Worm (Caenorhabditis elegans) whole organism, young adult: ENCODE results near the gene gpd-4.
A peak's percentile ranks its signal among the peaks of the same experiment; 100 is the strongest.

Experiments
- C06A6.2 ChIP-seq: fragments of 200-800 bp; sonication (Bioruptor generic); conservative IDR thresholded peaks from 2 replicates; pipeline ENCODE4 v1.3.6; 2022; ENCODE audit warnings: missing genetic modification characterization, missing compliant biosample characterization
- K11D2.4 ChIP-seq: fragments of 200-800 bp; sonication (Bioruptor generic); IDR thresholded peaks from 2 replicates; pipeline ENCODE4 v1.3.6; 2022; ENCODE audit warnings: missing genetic modification reagents, missing genetic modification characterization, missing compliant biosample characterization
- T07F8.4 ChIP-seq: sonication (generic microtip); optimal IDR thresholded peaks from 2 replicates; lab custom pipeline; 2016; ENCODE audit warnings: mild to moderate bottlenecking, missing genetic modification characterization, moderate library complexity, missing compliant biosample characterization
- T26A5.8 ChIP-seq: sonication (generic microtip); optimal IDR thresholded peaks from 2 replicates; lab custom pipeline; 2016; ENCODE audit warnings: missing genetic modification characterization, missing compliant biosample characterization
- Y53G8AR.9 ChIP-seq: fragments of 200-800 bp; sonication (Bioruptor generic); conservative IDR thresholded peaks from 2 replicates; pipeline ENCODE4 v1.3.6; 2022; ENCODE audit warnings: missing genetic modification reagents, missing genetic modification characterization, missing compliant biosample characterization
- Y56A3A.18 ChIP-seq: fragments of 200-800 bp; sonication (Bioruptor generic); IDR thresholded peaks from 2 replicates; pipeline ENCODE4 v1.3.6; 2022; ENCODE audit warnings: missing genetic modification reagents, missing genetic modification characterization, missing compliant biosample characterization
- Y67H2A.10 ChIP-seq: fragments of 200-800 bp; sonication (Bioruptor generic); conservative IDR thresholded peaks from 2 replicates; pipeline ENCODE4 v1.3.6; 2022; ENCODE audit warnings: missing genetic modification reagents, missing genetic modification characterization, missing compliant biosample characterization
- Y95B8A.8 ChIP-seq: fragments of 200-800 bp; sonication (Bioruptor generic); IDR thresholded peaks from 2 replicates; pipeline ENCODE4 v1.3.6; 2022; ENCODE audit warnings: missing genetic modification reagents, missing genetic modification characterization, missing compliant biosample characterization
- atf-7 ChIP-seq: sonication (generic microtip); optimal IDR thresholded peaks from 2 replicates; lab custom pipeline; 2017; ENCODE audit warnings: mild to moderate bottlenecking, missing genetic modification characterization, missing compliant biosample characterization
- attf-3 ChIP-seq: fragments of 200-800 bp; sonication (Bioruptor generic); conservative IDR thresholded peaks from 2 replicates; pipeline ENCODE4 v1.3.6; 2022; ENCODE audit warnings: missing genetic modification reagents, missing genetic modification characterization, missing compliant biosample characterization
- attf-5 ChIP-seq: fragments of 200-800 bp; sonication (Bioruptor generic); optimal IDR thresholded peaks from 2 replicates; lab custom pipeline; 2018; ENCODE audit warnings: mild to moderate bottlenecking, missing genetic modification characterization, missing compliant biosample characterization
- attf-6 ChIP-seq: fragments of 200-800 bp; sonication (Bioruptor generic); IDR thresholded peaks from 2 replicates; pipeline ENCODE4 v1.3.6; 2022; ENCODE audit warnings: missing genetic modification reagents, missing genetic modification characterization, missing compliant biosample characterization
- bed-2 ChIP-seq: fragments of 200-800 bp; sonication (Bioruptor generic); IDR thresholded peaks from 2 replicates; pipeline ENCODE4 v1.3.6; 2022; ENCODE audit warnings: missing genetic modification reagents, missing genetic modification characterization, missing compliant biosample characterization
- ccch-3 ChIP-seq: fragments of 200-800 bp; sonication (Bioruptor generic); optimal IDR thresholded peaks from 2 replicates; lab custom pipeline; 2018; ENCODE audit warnings: mild to moderate bottlenecking, missing genetic modification characterization, missing compliant biosample characterization
- cebp-1 ChIP-seq, 2 experiments: fragments of 200-800 bp in 1 of 2; sonication (Bioruptor generic) in 1 of 2; sonication (generic microtip) in 1 of 2; IDR thresholded peaks in 1 of 2; optimal IDR thresholded peaks in 1 of 2; 2 replicates each; pipeline versions ENCODE4 v1.3.6 to Lab custom; 2017 to 2022; ENCODE audit warnings: missing compliant biosample characterization in 2 of 2, missing genetic modification characterization in 2 of 2, mild to moderate bottlenecking in 1 of 2, missing genetic modification reagents in 1 of 2, moderate library complexity in 1 of 2
- cebp-2 ChIP-seq: fragments of 200-800 bp; sonication (Bioruptor generic); IDR thresholded peaks from 2 replicates; pipeline ENCODE4 v1.3.6; 2022; ENCODE audit warnings: missing genetic modification characterization, missing compliant biosample characterization
- ceh-40 ChIP-seq: fragments of 200-800 bp; sonication (Bioruptor generic); IDR thresholded peaks from 2 replicates; pipeline ENCODE4 v1.3.6; 2022; ENCODE audit warnings: missing genetic modification characterization, missing compliant biosample characterization
- ceh-58 ChIP-seq: fragments of 200-800 bp; sonication (Bioruptor generic); IDR thresholded peaks from 2 replicates; pipeline ENCODE4 v1.3.6; 2022; ENCODE audit warnings: missing genetic modification characterization, missing compliant biosample characterization
- dpff-1 ChIP-seq: sonication (generic microtip); optimal IDR thresholded peaks from 2 replicates; lab custom pipeline; 2017; ENCODE audit warnings: mild to moderate bottlenecking, missing genetic modification characterization, missing compliant biosample characterization
- efl-1 ChIP-seq: fragments of 150-350 bp; optimal IDR thresholded peaks from 2 replicates; lab custom pipeline; 2014; ENCODE audit warnings: missing biosample characterization, missing genetic modification reagents, missing genetic modification characterization
- ekl-4 ChIP-seq: fragments of 200-800 bp; sonication (Bioruptor generic); IDR thresholded peaks from 2 replicates; pipeline ENCODE4 v1.3.6; 2022; ENCODE audit warnings: missing genetic modification reagents, missing genetic modification characterization, missing compliant biosample characterization
- ets-4 ChIP-seq: fragments of 200-800 bp; sonication (Bioruptor generic); optimal IDR thresholded peaks from 2 replicates; lab custom pipeline; 2018; ENCODE audit warnings: mild to moderate bottlenecking, missing genetic modification characterization, missing compliant biosample characterization
- him-1 ChIP-seq: sonication (generic microtip); optimal IDR thresholded peaks from 2 replicates; lab custom pipeline; 2016; ENCODE audit warnings: missing genotype, missing genetic modification reagents, missing genetic modification characterization, missing compliant biosample characterization
- hmg-1.2 ChIP-seq: fragments of 200-800 bp; sonication (Bioruptor generic); IDR thresholded peaks from 2 replicates; pipeline ENCODE4 v1.3.6; 2022; ENCODE audit warnings: missing genetic modification reagents, missing genetic modification characterization, missing compliant biosample characterization
- hrde-1 ChIP-seq: sonication (generic microtip); optimal IDR thresholded peaks from 2 replicates; lab custom pipeline; 2016; ENCODE audit warnings: missing genetic modification characterization, mild to moderate bottlenecking, missing compliant biosample characterization, moderate library complexity, missing genotype, missing genetic modification reagents, borderline replicate concordance
- lag-1 ChIP-seq: fragments of 200-800 bp; sonication (Bioruptor generic); IDR thresholded peaks from 2 replicates; pipeline ENCODE4 v1.3.6; 2022; ENCODE audit warnings: missing genetic modification reagents, missing genetic modification characterization, missing compliant biosample characterization
- lin-35 ChIP-seq, 3 experiments: fragments of 150-350 bp in 2 of 3; sonication (generic microtip) in 1 of 3; optimal IDR thresholded peaks; 2 replicates each; lab custom pipeline; 2014 to 2018; ENCODE audit warnings: missing biosample characterization in 3 of 3, missing genetic modification characterization in 3 of 3, missing genetic modification reagents in 3 of 3
- lsy-27 ChIP-seq: sonication (generic microtip); optimal IDR thresholded peaks from 2 replicates; lab custom pipeline; 2017; ENCODE audit warnings: missing genetic modification characterization, mild to moderate bottlenecking, missing compliant biosample characterization, antibody characterized with exemption, missing genotype, borderline replicate concordance; ENCODE audit not compliant: insufficient read depth
- madf-10 ChIP-seq: sonication (generic microtip); optimal IDR thresholded peaks from 2 replicates; lab custom pipeline; 2016; ENCODE audit warnings: mild to moderate bottlenecking, missing genetic modification characterization, missing compliant biosample characterization
- madf-3 ChIP-seq: fragments of 200-800 bp; sonication (Bioruptor generic); IDR thresholded peaks from 2 replicates; pipeline ENCODE4 v1.3.6; 2022; ENCODE audit warnings: missing genetic modification reagents, missing genetic modification characterization, missing compliant biosample characterization
- madf-6 ChIP-seq: fragments of 200-800 bp; sonication (Bioruptor generic); IDR thresholded peaks from 2 replicates; pipeline ENCODE4 v1.3.6; 2022; ENCODE audit warnings: missing genetic modification reagents, missing genetic modification characterization, missing compliant biosample characterization
- madf-8 ChIP-seq: fragments of 200-800 bp; sonication (Bioruptor generic); conservative IDR thresholded peaks from 2 replicates; pipeline ENCODE4 v1.3.6; 2022; ENCODE audit warnings: missing genetic modification reagents, missing genetic modification characterization, missing compliant biosample characterization
- mcd-1 ChIP-seq: fragments of 200-800 bp; sonication (Bioruptor generic); IDR thresholded peaks from 2 replicates; pipeline ENCODE4 v1.3.6; 2022; ENCODE audit warnings: missing genetic modification reagents, missing genetic modification characterization, missing compliant biosample characterization
- mes-4 ChIP-seq: sonication (generic microtip); optimal IDR thresholded peaks from 2 replicates; lab custom pipeline; 2016; ENCODE audit warnings: missing genotype, missing genetic modification characterization, missing compliant biosample characterization
- nhr-120 ChIP-seq: fragments of 200-800 bp; sonication (Bioruptor generic); IDR thresholded peaks from 2 replicates; pipeline ENCODE4 v1.3.6; 2022; ENCODE audit warnings: missing genetic modification characterization, missing compliant biosample characterization
- nhr-80 ChIP-seq: sonication (generic microtip); optimal IDR thresholded peaks from 2 replicates; lab custom pipeline; 2016; ENCODE audit warnings: missing genetic modification characterization, missing compliant biosample characterization
- pha-4 ChIP-seq: fragments of 150-350 bp; sonication (generic microtip); optimal IDR thresholded peaks from 2 replicates; lab custom pipeline; 2014; ENCODE audit warnings: missing biosample characterization, missing genetic modification reagents, missing genetic modification characterization
- rec-8 ChIP-seq, 2 experiments: sonication (generic microtip); optimal IDR thresholded peaks; 2 replicates each; lab custom pipeline; 2016; ENCODE audit warnings: mild to moderate bottlenecking in 2 of 2, missing genetic modification characterization in 2 of 2, missing genetic modification reagents in 2 of 2, missing genotype in 2 of 2, missing biosample characterization in 1 of 2, missing compliant biosample characterization in 1 of 2, moderate library complexity in 1 of 2
- sdz-38 ChIP-seq: sonication (generic microtip); optimal IDR thresholded peaks from 2 replicates; lab custom pipeline; 2016; ENCODE audit warnings: missing genotype, missing genetic modification characterization, missing compliant biosample characterization
- snpc-4 ChIP-seq, 5 experiments: fragments of 150-350 bp in 1 of 5; sonication (generic microtip) in 4 of 5; optimal IDR thresholded peaks; 2 replicates each; lab custom pipeline; 2014 to 2018; ENCODE audit warnings: missing genetic modification characterization in 5 of 5, missing biosample characterization in 3 of 5, antibody characterized with exemption in 2 of 5, mild to moderate bottlenecking in 2 of 5, missing compliant biosample characterization in 2 of 5, missing genotype in 2 of 5, moderate library complexity in 2 of 5, missing genetic modification reagents in 1 of 5
- sptf-2 ChIP-seq: fragments of 200-800 bp; sonication (Bioruptor generic); optimal IDR thresholded peaks from 2 replicates; lab custom pipeline; 2018; ENCODE audit warnings: mild to moderate bottlenecking, missing genetic modification characterization, missing compliant biosample characterization
- tbx-9 ChIP-seq: sonication (generic microtip); optimal IDR thresholded peaks from 2 replicates; lab custom pipeline; 2016; ENCODE audit warnings: borderline replicate concordance, missing genetic modification characterization, inconsistent platforms, missing compliant biosample characterization
- tlf-1 ChIP-seq: fragments of 200-800 bp; sonication (Bioruptor generic); optimal IDR thresholded peaks from 2 replicates; lab custom pipeline; 2018; ENCODE audit warnings: mild to moderate bottlenecking, missing genetic modification characterization, missing compliant biosample characterization
- xnd-1 ChIP-seq: sonication (generic microtip); optimal IDR thresholded peaks from 2 replicates; lab custom pipeline; 2016; ENCODE audit warnings: missing genotype, missing genetic modification reagents, missing genetic modification characterization, missing compliant biosample characterization
- zfh-2 ChIP-seq: fragments of 200-800 bp; sonication (Bioruptor generic); conservative IDR thresholded peaks from 2 replicates; pipeline ENCODE4 v1.3.6; 2022; ENCODE audit warnings: missing genetic modification reagents, missing genetic modification characterization, missing compliant biosample characterization
- ztf-26 ChIP-seq: sonication (generic microtip); optimal IDR thresholded peaks from 2 replicates; lab custom pipeline; 2017; ENCODE audit warnings: missing genetic modification characterization, missing compliant biosample characterization

gpd-4 gene

ce11 chrII:10168905-10169782, 1.9 kb upstream of the gpd-4 start, which contains the start of gene daf-19 (continued):
- TF ChIP-seq efl-1 (GFP tag; lab: Kevin White, UChicago) (no peak), nhr-120 (no peak), ztf-26 (tag; lab: Kevin White, UChicago) (peak; percentile 6), Y56A3A.18 (no peak), C06A6.2 (GFP tag; lab: Robert Waterston, UW) (no peak), hmg-1.2 (GFP tag; lab: Robert Waterston, UW) (peak; percentile 64; the same call in 1 of the 2 replicates), madf-6 (peak; percentile 23; the same call in 1 of the 2 replicates), T26A5.8 (tag; lab: Kevin White, UChicago) (no peak), sdz-38 (no peak), nhr-80 (tag; lab: Kevin White, UChicago) (peak; percentile 35), lsy-27 (tag; lab: Kevin White, UChicago) (no peak), him-1 (tag; lab: Kevin White, UChicago) (no peak), tbx-9 (tag; lab: Kevin White, UChicago) (no peak), Y67H2A.10 (GFP tag; lab: Robert Waterston, UW) (no peak), xnd-1 (tag; lab: Kevin White, UChicago) (no peak), hrde-1 (tag; lab: Kevin White, UChicago) (no peak), attf-5 (GFP tag; lab: Kevin White, UChicago) (peak; percentile 38), lag-1 (no peak), madf-8 (GFP tag; lab: Robert Waterston, UW) (no peak), madf-3 (GFP tag; lab: Robert Waterston, UW) (no peak), ceh-58 (GFP tag; lab: Robert Waterston, UW) (no peak), rec-8 (tag; optimal IDR thresholded peaks at IDR 0.05; lab: Kevin White, UChicago) (no peak), ets-4 (GFP tag; lab: Kevin White, UChicago) (no peak), Y95B8A.8 (GFP tag; lab: Robert Waterston, UW) (no peak), Y53G8AR.9 (GFP tag; lab: Robert Waterston, UW) (no peak), tlf-1 (GFP tag; lab: Kevin White, UChicago) (no peak), sptf-2 (GFP tag; lab: Kevin White, UChicago) (no peak), lin-35 (GFP tag; optimal IDR thresholded peaks at IDR 0.05; lab: Kevin White, UChicago) (no peak), madf-10 (tag; lab: Kevin White, UChicago) (peak; percentile 4), K11D2.4 (GFP tag; lab: Robert Waterston, UW) (0 out of 2 replicates have a peak, but pooled peaks have one; percentile 31), ccch-3 (GFP tag; lab: Kevin White, UChicago) (no peak), dpff-1 (tag; lab: Kevin White, UChicago) (no peak), zfh-2 (GFP tag; lab: Robert Waterston, UW) (peak; percentile 70), attf-3 (GFP tag; lab: Robert Waterston, UW) (no peak), cebp-2 (GFP tag; lab: Robert Waterston, UW) (no peak), pha-4 (tag; lab: Kevin White, UChicago) (no peak), mes-4 (tag; lab: Kevin White, UChicago) (no peak), attf-6 (GFP tag; lab: Robert Waterston, UW) (no peak), mcd-1 (GFP tag; lab: Robert Waterston, UW) (no peak; the same call in 1 of the 2 replicates), atf-7 (tag; lab: Kevin White, UChicago) (peak; percentile 4), cebp-1 (GFP tag; IDR thresholded peaks at IDR 0.05; lab: Robert Waterston, UW) (no peak), cebp-1 (tag; optimal IDR thresholded peaks at IDR 0.05; lab: Kevin White, UChicago) (peak; percentile 64), T07F8.4 (no peak), bed-2 (GFP tag; lab: Robert Waterston, UW) (no peak), snpc-4 (GFP tag; optimal IDR thresholded peaks at IDR 0.05; lab: Kevin White, UChicago) (no peak), snpc-4 (tag; optimal IDR thresholded peaks at IDR 0.05; lab: Kevin White, UChicago) (peak in 1 of 4 experiments; percentile 17), ekl-4 (GFP tag; lab: Robert Waterston, UW) (0 out of 2 replicates have a peak, but pooled peaks have one; percentile 33), ceh-40 (GFP tag; lab: Robert Waterston, UW) (no peak)
